Worm (Caenorhabditis elegans): ENCODE measurements around the gene C34B4.5.

C34B4.5 gene

DNA sequence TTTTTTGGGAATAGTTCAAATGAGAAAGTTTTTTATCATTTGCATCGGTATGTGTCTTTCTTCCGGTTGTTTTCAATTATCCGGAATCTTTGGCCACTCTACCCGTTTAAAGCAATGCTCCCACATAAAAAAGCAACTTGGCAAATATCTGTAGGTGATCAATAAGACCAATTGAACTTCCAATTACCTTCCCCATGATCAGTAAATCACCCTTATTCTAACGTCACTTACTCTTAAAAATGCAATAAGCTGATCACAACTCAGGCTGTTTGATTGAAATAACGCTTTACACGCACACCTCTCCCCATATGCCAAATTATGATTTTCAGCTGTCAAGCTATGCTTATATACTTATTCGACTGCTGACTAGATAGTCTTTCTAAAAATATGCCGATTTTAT, at the start of gene C34B4.5:
TSS of gene C34B4.5 (plus strand) at position 301 of the 400 bp plus-strand sequence.
- TF ChIP-seq sea-1 (GFP tag; conservative IDR thresholded peaks at IDR 0.05) = no peak
- no peak for TF ChIP-seq F13C5.2 (tag; optimal IDR thresholded peaks at IDR 0.05)
- no peak for TF ChIP-seq hmbx-1 (tag; optimal IDR thresholded peaks at IDR 0.05)
- no peak for TF ChIP-seq pes-1 (GFP tag; IDR thresholded peaks at IDR 0.05)

- no peak for TF ChIP-seq tbx-11 (GFP tag; IDR thresholded peaks at IDR 0.05)
- TF ChIP-seq F13C5.2 (tag; optimal IDR thresholded peaks at IDR 0.05) = no peak
- no peak for TF ChIP-seq hnd-1 (tag; optimal IDR thresholded peaks at IDR 0.05)
- TF ChIP-seq tra-4 (tag; optimal IDR thresholded peaks at IDR 0.05) = no peak
- no peak for TF ChIP-seq B0310.2 (tag; optimal IDR thresholded peaks at IDR 0.05)
Observed at ce11 chrV:13046125-13047123, 49.3 kb upstream of the C34B4.5 start.

- TF ChIP-seq hmg-4 (GFP tag; optimal IDR thresholded peaks at IDR 0.05) (no peak), ceh-13 (GFP tag; optimal IDR thresholded peaks at IDR 0.05) (no peak), scrt-1 (GFP tag; IDR thresholded peaks at IDR 0.05) (no peak), pes-1 (GFP tag; IDR thresholded peaks at IDR 0.05) (no peak), tbx-37 (GFP tag; conservative IDR thresholded peaks at IDR 0.05) (no peak), hmbx-1 (tag; optimal IDR thresholded peaks at IDR 0.05) (no peak)
Observed at ce11 chrV:13047574-13048030, 48.2 kb upstream of the C34B4.5 start, which contains the start of gene W07G4.5. Gene W07G4.5, plus strand, starts transcription at chrV:13047980.

- TF ChIP-seq hmbx-1 (tag; optimal IDR thresholded peaks at IDR 0.05) (no peak), F13C5.2 (tag; optimal IDR thresholded peaks at IDR 0.05) (no peak)
Observed at ce11 chrV:13049149-13049610, 46.6 kb upstream of the C34B4.5 start, which contains the start of gene W07G4.8. Gene W07G4.8, minus strand, starts transcription at chrV:13049560.

ce11 chrV:13053635-13054034, 42.1 kb upstream of the C34B4.5 start, which contains the start of gene srr-1:
Gene srr-1, minus strand, starts transcription at chrV:13053735.
- no peak for TF ChIP-seq flt-1 (GFP tag; IDR thresholded peaks at IDR 0.05)
- TF ChIP-seq hmbx-1 (tag; optimal IDR thresholded peaks at IDR 0.05) = no peak
- TF ChIP-seq ets-7 (tag; optimal IDR thresholded peaks at IDR 0.05) = no peak
- TF ChIP-seq tbx-11 (GFP tag; IDR thresholded peaks at IDR 0.05) = no peak
- TF ChIP-seq B0310.2 (tag; optimal IDR thresholded peaks at IDR 0.05) = no peak
- TF ChIP-seq ceh-13 (GFP tag; optimal IDR thresholded peaks at IDR 0.05) = no peak
- TF ChIP-seq aly-1 (tag; optimal IDR thresholded peaks at IDR 0.05) = no peak
- TF ChIP-seq hnd-1 (tag; optimal IDR thresholded peaks at IDR 0.05) = no peak
- TF ChIP-seq ceh-36 (tag; optimal IDR thresholded peaks at IDR 0.05) = no peak
- TF ChIP-seq tra-4 (tag; optimal IDR thresholded peaks at IDR 0.05) = no peak
- no peak for TF ChIP-seq ama-1 (optimal IDR thresholded peaks at IDR 0.05)
- TF ChIP-seq sea-1 (GFP tag; conservative IDR thresholded peaks at IDR 0.05) = no peak
- no peak for TF ChIP-seq F13C5.2 (tag; optimal IDR thresholded peaks at IDR 0.05)
- TF ChIP-seq pes-1 (GFP tag; IDR thresholded peaks at IDR 0.05) = no peak
- TF ChIP-seq hmg-4 (GFP tag; optimal IDR thresholded peaks at IDR 0.05) = no peak
- TF ChIP-seq tbx-37 (GFP tag; conservative IDR thresholded peaks at IDR 0.05) = no peak
- TF ChIP-seq scrt-1 (GFP tag; IDR thresholded peaks at IDR 0.05) = no peak

- no peak for TF ChIP-seq pes-1 (GFP tag; IDR thresholded peaks at IDR 0.05)
Observed at ce11 chrV:13061836-13062235, 33.9 kb upstream of the C34B4.5 start, which contains the start of gene F42E8.1. Gene F42E8.1, plus strand, starts transcription at chrV:13062136.

DNA sequence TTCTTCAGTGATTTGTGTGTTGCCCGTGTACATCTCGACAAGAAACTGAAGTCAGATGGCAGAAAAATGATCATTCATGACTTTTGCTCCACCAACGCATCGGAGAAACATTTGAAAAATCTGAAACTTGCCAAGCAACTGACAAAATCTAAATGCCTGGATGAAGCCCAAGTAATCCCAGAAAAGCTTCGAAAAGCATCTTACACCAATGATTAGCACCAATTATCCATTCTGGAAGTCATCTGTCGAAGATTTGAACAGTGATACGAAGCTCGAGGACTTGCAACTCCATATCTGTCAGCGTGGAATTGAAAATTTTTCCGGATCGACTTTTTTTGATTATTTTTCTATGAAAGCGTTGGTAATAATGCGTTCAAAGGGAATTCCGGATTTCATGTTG, 32.4 kb upstream of the C34B4.5 start:
- no peak for TF ChIP-seq pes-1 (GFP tag; IDR thresholded peaks at IDR 0.05)
- no peak for TF ChIP-seq tbx-11 (GFP tag; IDR thresholded peaks at IDR 0.05)
- no peak for TF ChIP-seq tbx-37 (GFP tag; conservative IDR thresholded peaks at IDR 0.05)
- TF ChIP-seq B0310.2 (tag; optimal IDR thresholded peaks at IDR 0.05) = no peak
- TF ChIP-seq hnd-1 (tag; optimal IDR thresholded peaks at IDR 0.05) = no peak
- TF ChIP-seq scrt-1 (GFP tag; IDR thresholded peaks at IDR 0.05) = no peak
- TF ChIP-seq ceh-36 (tag; optimal IDR thresholded peaks at IDR 0.05) = no peak

ce11 chrV:13064164-13064563, 31.6 kb upstream of the C34B4.5 start:
- TF ChIP-seq tbx-11 (GFP tag; IDR thresholded peaks at IDR 0.05) (no peak), sea-1 (GFP tag; conservative IDR thresholded peaks at IDR 0.05) (no peak), tra-4 (tag; optimal IDR thresholded peaks at IDR 0.05) (no peak), pes-1 (GFP tag; IDR thresholded peaks at IDR 0.05) (no peak), B0310.2 (tag; optimal IDR thresholded peaks at IDR 0.05) (no peak), F13C5.2 (tag; optimal IDR thresholded peaks at IDR 0.05) (no peak), hnd-1 (tag; optimal IDR thresholded peaks at IDR 0.05) (no peak), ceh-36 (tag; optimal IDR thresholded peaks at IDR 0.05) (no peak), ama-1 (optimal IDR thresholded peaks at IDR 0.05) (no peak), hmbx-1 (tag; optimal IDR thresholded peaks at IDR 0.05) (no peak)

Measured in whole organism, early embryonic.